Fruit fly (Drosophila melanogaster) whole organism, wandering third instar larva: Measurements from ENCODE around the gene Hmr.
A peak's percentile ranks its signal among the peaks of the same experiment; 100 is the strongest.

ENCODE experiments used
- Abd-B ChIP-seq: fragments of >200 bp; optimal IDR thresholded peaks from 2 replicates; lab custom pipeline; 2017; ENCODE audit warnings: missing biosample characterization, missing genetic modification characterization
- CG32264 ChIP-seq: fragments of 200-800 bp; sonication (Bioruptor generic); optimal IDR thresholded peaks from 2 replicates; lab custom pipeline; 2016; ENCODE audit warnings: missing biosample characterization, missing genetic modification characterization
- CG9705 ChIP-seq: fragments of 200-800 bp; sonication (Bioruptor generic); optimal IDR thresholded peaks from 2 replicates; lab custom pipeline; 2018; ENCODE audit warnings: missing biosample characterization, mild to moderate bottlenecking, missing genetic modification characterization
- CrebA ChIP-seq: fragments of 200-800 bp; sonication (Bioruptor generic); optimal IDR thresholded peaks from 2 replicates; lab custom pipeline; 2016; ENCODE audit warnings: missing biosample characterization, mild to moderate bottlenecking, missing genetic modification characterization, borderline replicate concordance
- Dfd ChIP-seq: fragments of >200 bp; optimal IDR thresholded peaks from 2 replicates; lab custom pipeline; 2017; ENCODE audit warnings: missing biosample characterization, missing genetic modification characterization
- Dif ChIP-seq: fragments of 200-275, 200-300 bp; sonication (Bioruptor generic); optimal IDR thresholded peaks from 2 replicates; lab custom pipeline; 2018; ENCODE audit warnings: missing biosample characterization, missing genetic modification characterization; ENCODE audit not compliant: partially characterized antibody
- GATAd ChIP-seq: sonication (Bioruptor generic); optimal IDR thresholded peaks from 2 replicates; lab custom pipeline; 2016; ENCODE audit warnings: missing biosample characterization, missing genetic modification characterization
- HLH106 ChIP-seq: fragments of 200-800 bp; optimal IDR thresholded peaks from 3 replicates; lab custom pipeline; 2019; ENCODE audit warnings: missing biosample characterization, mild to moderate bottlenecking, missing genetic modification characterization, moderate library complexity
- Hnf4 ChIP-seq: fragments of 200-800 bp; sonication (Bioruptor generic); optimal IDR thresholded peaks from 2 replicates; lab custom pipeline; 2016; ENCODE audit warnings: missing biosample characterization, mild to moderate bottlenecking, missing genetic modification characterization
- Hr78 ChIP-seq: fragments of >200 bp; optimal IDR thresholded peaks from 2 replicates; lab custom pipeline; 2017; ENCODE audit warnings: missing biosample characterization, missing genetic modification characterization
- Hr83 ChIP-seq: fragments of 200-300 bp; sonication (Bioruptor generic); optimal IDR thresholded peaks from 2 replicates; lab custom pipeline; 2016; ENCODE audit warnings: missing biosample characterization, mild to moderate bottlenecking, missing genetic modification characterization, moderate library complexity; ENCODE audit not compliant: poor library complexity, severe bottlenecking
- Jra ChIP-seq: sonication (Bioruptor generic); optimal IDR thresholded peaks from 2 replicates; lab custom pipeline; 2016; ENCODE audit warnings: missing biosample characterization, missing genetic modification characterization
- Mio ChIP-seq: sonication (Bioruptor generic); optimal IDR thresholded peaks from 2 replicates; lab custom pipeline; 2016; ENCODE audit warnings: missing biosample characterization, missing genetic modification characterization
- Myc ChIP-seq: fragments of >200 bp; optimal IDR thresholded peaks from 2 replicates; lab custom pipeline; 2017
- N ChIP-seq: fragments of >200 bp; optimal IDR thresholded peaks from 2 replicates; lab custom pipeline; 2018; ENCODE audit warnings: missing biosample characterization, missing external identifiers, missing genetic modification characterization
- OdsH ChIP-seq: fragments of 200-800 bp; sonication (Bioruptor generic); optimal IDR thresholded peaks from 2 replicates; lab custom pipeline; 2016; ENCODE audit warnings: missing biosample characterization, mild to moderate bottlenecking, missing genetic modification characterization
- Rel ChIP-seq, 2 experiments: fragments of 200-800 bp; sonication (Bioruptor generic) in 1 of 2; optimal IDR thresholded peaks; 2 replicates in 1 of 2; 3 replicates in 1 of 2; lab custom pipeline; 2016 to 2019; ENCODE audit warnings: mild to moderate bottlenecking in 2 of 2, missing biosample characterization in 2 of 2, missing genetic modification characterization in 2 of 2, moderate library complexity in 1 of 2
- Sp1 ChIP-seq: fragments of 200-800 bp; sonication (Bioruptor generic); optimal IDR thresholded peaks from 3 replicates; lab custom pipeline; 2019; ENCODE audit warnings: missing biosample characterization, mild to moderate bottlenecking, missing genetic modification characterization, moderate library complexity
- Vsx2 ChIP-seq: fragments of 200-300, 225-300 bp; sonication (Bioruptor generic); optimal IDR thresholded peaks from 2 replicates; lab custom pipeline; 2018; ENCODE audit warnings: missing biosample characterization, missing genetic modification characterization; ENCODE audit not compliant: partially characterized antibody
- br ChIP-seq: fragments of 200-800 bp; sonication (Bioruptor generic); optimal IDR thresholded peaks from 2 replicates; lab custom pipeline; 2016; ENCODE audit warnings: missing biosample characterization, missing genetic modification characterization
- brk ChIP-seq: fragments of 200-800 bp; sonication (Bioruptor generic); optimal IDR thresholded peaks from 2 replicates; lab custom pipeline; 2016; ENCODE audit warnings: missing biosample characterization, mild to moderate bottlenecking, missing genetic modification characterization
- dl ChIP-seq, 2 experiments: fragments of 175-275, 200-275 bp in 1 of 2; fragments of 200-275 bp in 1 of 2; sonication (Bioruptor generic); optimal IDR thresholded peaks; lab custom pipeline; 2018; ENCODE audit warnings: mild to moderate bottlenecking in 2 of 2, missing biosample characterization in 2 of 2, missing genetic modification characterization in 2 of 2, moderate library complexity in 2 of 2; ENCODE audit not compliant: partially characterized antibody in 2 of 2, insufficient read depth in 1 of 2
- dmrt93B ChIP-seq: fragments of 200-800 bp; sonication (Bioruptor generic); optimal IDR thresholded peaks from 2 replicates; lab custom pipeline; 2018; ENCODE audit warnings: missing biosample characterization, mild to moderate bottlenecking, missing genetic modification characterization
- dsf ChIP-seq: sonication (Bioruptor generic); optimal IDR thresholded peaks from 2 replicates; lab custom pipeline; 2016; ENCODE audit warnings: missing biosample characterization, missing genetic modification characterization, borderline replicate concordance
- ey ChIP-seq: fragments of 200-800 bp; sonication (Bioruptor generic); optimal IDR thresholded peaks from 2 replicates; lab custom pipeline; 2016; ENCODE audit warnings: missing biosample characterization, missing genetic modification characterization
- foxo ChIP-seq, 2 experiments: fragments of 200-800 bp; sonication (Bioruptor generic); optimal IDR thresholded peaks; 2 replicates in 1 of 2; 3 replicates in 1 of 2; lab custom pipeline; 2016 to 2017; ENCODE audit warnings: missing biosample characterization in 2 of 2, missing genetic modification characterization in 2 of 2
- fru ChIP-seq: fragments of 200-800 bp; sonication (Bioruptor generic); optimal IDR thresholded peaks from 3 replicates; lab custom pipeline; 2016; ENCODE audit warnings: missing biosample characterization, mild to moderate bottlenecking, missing genetic modification characterization
- h ChIP-seq: fragments of 200-800 bp; sonication (Bioruptor generic); optimal IDR thresholded peaks from 3 replicates; lab custom pipeline; 2016; ENCODE audit warnings: missing biosample characterization, mild to moderate bottlenecking, missing genetic modification characterization
- jim ChIP-seq: fragments of 175-275, 200-325 bp; sonication (Bioruptor generic); optimal IDR thresholded peaks from 2 replicates; lab custom pipeline; 2016; ENCODE audit warnings: missing biosample characterization, mild to moderate bottlenecking, missing genetic modification characterization
- lola ChIP-seq: fragments of >200 bp; optimal IDR thresholded peaks from 2 replicates; lab custom pipeline; 2017; ENCODE audit warnings: missing biosample characterization, missing genetic modification characterization
- pan ChIP-seq: fragments of >200 bp; optimal IDR thresholded peaks from 2 replicates; lab custom pipeline; 2017
- psq ChIP-seq: fragments of 200-800 bp; sonication (Bioruptor generic); optimal IDR thresholded peaks from 3 replicates; lab custom pipeline; 2017; ENCODE audit warnings: missing biosample characterization, mild to moderate bottlenecking, missing genetic modification characterization, moderate library complexity
- rgr ChIP-seq: fragments of 200-800 bp; sonication (Bioruptor generic); optimal IDR thresholded peaks from 3 replicates; lab custom pipeline; 2016; ENCODE audit warnings: missing biosample characterization, mild to moderate bottlenecking, missing genetic modification characterization
- sage ChIP-seq: fragments of 200-800 bp; sonication (Bioruptor generic); optimal IDR thresholded peaks from 2 replicates; lab custom pipeline; 2016; ENCODE audit warnings: missing biosample characterization, mild to moderate bottlenecking, missing genetic modification characterization
- sv ChIP-seq: fragments of 200-800 bp; sonication (Bioruptor generic); optimal IDR thresholded peaks from 3 replicates; lab custom pipeline; 2016; ENCODE audit warnings: missing biosample characterization, missing genetic modification characterization
- tai ChIP-seq: sonication (Bioruptor generic); optimal IDR thresholded peaks from 2 replicates; lab custom pipeline; 2016; ENCODE audit warnings: missing biosample characterization, missing genetic modification characterization
- usp ChIP-seq: fragments of >200 bp; optimal IDR thresholded peaks from 2 replicates; lab custom pipeline; 2017; ENCODE audit warnings: missing biosample characterization, missing genetic modification characterization
- woc ChIP-seq: sonication (Bioruptor generic); optimal IDR thresholded peaks from 2 replicates; lab custom pipeline; 2016; ENCODE audit warnings: missing biosample characterization, mild to moderate bottlenecking, missing genetic modification characterization

Hmr gene

dm6 chrX:10586173-10586572 lies 9.5 kb downstream of the Hmr start:
- TF ChIP-seq OdsH: no peak
- no peak for TF ChIP-seq Dif (GFP tag; lab: Kevin White, UChicago)
- TF ChIP-seq HLH106 (tag; lab: Kevin White, UChicago): no peak
- no peak for TF ChIP-seq CrebA (GFP tag; lab: Kevin White, UChicago)

- TF ChIP-seq Abd-B (GFP tag; lab: Kevin White, UChicago): no peak
- no peak for TF ChIP-seq CrebA (GFP tag; lab: Kevin White, UChicago)
- TF ChIP-seq brk (GFP tag; lab: Kevin White, UChicago): no peak
- no peak for TF ChIP-seq CG32264
- TF ChIP-seq ey (GFP tag; lab: Kevin White, UChicago): no peak
- no peak for TF ChIP-seq CG9705 (GFP tag; lab: Kevin White, UChicago)
- TF ChIP-seq tai (GFP tag; lab: Kevin White, UChicago): no peak
- TF ChIP-seq rgr (GFP tag; lab: Kevin White, UChicago): peak; percentile 36
- TF ChIP-seq N (GFP tag; lab: Kevin White, UChicago): no peak
- no peak for TF ChIP-seq usp
- TF ChIP-seq Dfd: no peak
- TF ChIP-seq dl (GFP tag; optimal IDR thresholded peaks at IDR 0.05; lab: Kevin White, UChicago; ENCODE audit: insufficient read depth in 1 of 2, partially characterized antibody in 2 of 2): no peak
- no peak for TF ChIP-seq Jra (GFP tag; lab: Kevin White, UChicago)
- TF ChIP-seq HLH106 (tag; lab: Kevin White, UChicago): no peak
- TF ChIP-seq psq (GFP tag; lab: Kevin White, UChicago): no peak
- TF ChIP-seq Mio (GFP tag; lab: Kevin White, UChicago): no peak
- TF ChIP-seq fru: no peak
- TF ChIP-seq Sp1 (GFP tag; lab: Kevin White, UChicago): peak; percentile 38
- no peak for TF ChIP-seq Hr78 (GFP tag; lab: Kevin White, UChicago)
- peak; percentile 65 for TF ChIP-seq woc (GFP tag; lab: Kevin White, UChicago)
- TF ChIP-seq OdsH: peak; percentile 2
- TF ChIP-seq jim (GFP tag; lab: Kevin White, UChicago): no peak
- TF ChIP-seq Hr83 (GFP tag; lab: Kevin White, UChicago): no peak
- no peak for TF ChIP-seq dmrt93B (GFP tag; lab: Kevin White, UChicago)
- TF ChIP-seq Hnf4: peak; percentile 50
- peak; percentile 41 for TF ChIP-seq br (GFP tag; lab: Kevin White, UChicago)
- no peak for TF ChIP-seq GATAd (GFP tag; lab: Kevin White, UChicago)
- no peak for TF ChIP-seq lola
- peak; percentile 14 for TF ChIP-seq Dif (GFP tag; lab: Kevin White, UChicago)
- TF ChIP-seq sage (GFP tag; lab: Kevin White, UChicago): no peak
- no peak for TF ChIP-seq pan (lab: Kevin White, UChicago)
- no peak for TF ChIP-seq Rel (GFP tag; optimal IDR thresholded peaks at IDR 0.05; lab: Kevin White, UChicago)
- TF ChIP-seq Rel (tag; optimal IDR thresholded peaks at IDR 0.05; lab: Kevin White, UChicago): peak; percentile 49
- TF ChIP-seq foxo (GFP tag; optimal IDR thresholded peaks at IDR 0.05; lab: Kevin White, UChicago): peak in 1 of 2 experiments; percentile 6
- TF ChIP-seq dsf (GFP tag; lab: Kevin White, UChicago): no peak
- TF ChIP-seq Vsx2 (GFP tag; lab: Kevin White, UChicago): no peak
- TF ChIP-seq h (GFP tag; lab: Kevin White, UChicago): peak; percentile 22
- no peak for TF ChIP-seq sv (GFP tag; lab: Kevin White, UChicago)
- no peak for TF ChIP-seq Myc (lab: Kevin White, UChicago)
Measured at dm6 chrX:10585158-10585634, 10.5 kb downstream of the Hmr start, which contains the start of gene spri. spri (minus strand) TSS chrX:10585422.

dm6 chrX:10584461-10584860 lies 11.2 kb downstream of the Hmr start:
- peak; percentile 81 for TF ChIP-seq CG32264
- no peak for TF ChIP-seq Abd-B (GFP tag; lab: Kevin White, UChicago)
- peak; percentile 21 for TF ChIP-seq CrebA (GFP tag; lab: Kevin White, UChicago)
- TF ChIP-seq brk (GFP tag; lab: Kevin White, UChicago): peak; percentile 74
- TF ChIP-seq dmrt93B (GFP tag; lab: Kevin White, UChicago): peak; percentile 84
- peak; percentile 88 for TF ChIP-seq tai (GFP tag; lab: Kevin White, UChicago)
- TF ChIP-seq woc (GFP tag; lab: Kevin White, UChicago): peak; percentile 90
- no peak for TF ChIP-seq jim (GFP tag; lab: Kevin White, UChicago)
- TF ChIP-seq h (GFP tag; lab: Kevin White, UChicago): peak; percentile 95
- TF ChIP-seq Vsx2 (GFP tag; lab: Kevin White, UChicago): no peak
- TF ChIP-seq sage (GFP tag; lab: Kevin White, UChicago): peak; percentile 89
- peak; percentile 84 for TF ChIP-seq Hnf4
- TF ChIP-seq lola: no peak
- TF ChIP-seq fru: peak; percentile 97
- TF ChIP-seq ey (GFP tag; lab: Kevin White, UChicago): peak; percentile 93
- TF ChIP-seq br (GFP tag; lab: Kevin White, UChicago): peak; percentile 92
- TF ChIP-seq Jra (GFP tag; lab: Kevin White, UChicago): peak; percentile 70
- peak; percentile 47 for TF ChIP-seq GATAd (GFP tag; lab: Kevin White, UChicago)
- TF ChIP-seq sv (GFP tag; lab: Kevin White, UChicago): no peak
- no peak for TF ChIP-seq usp
- peak; percentile 35 to 96 for TF ChIP-seq foxo (GFP tag; optimal IDR thresholded peaks at IDR 0.05; lab: Kevin White, UChicago)
- TF ChIP-seq Sp1 (GFP tag; lab: Kevin White, UChicago): peak; percentile 92
- TF ChIP-seq Rel (GFP tag; optimal IDR thresholded peaks at IDR 0.05; lab: Kevin White, UChicago): peak; percentile 42
- TF ChIP-seq Rel (tag; optimal IDR thresholded peaks at IDR 0.05; lab: Kevin White, UChicago): peak; percentile 19
- no peak for TF ChIP-seq Hr83 (GFP tag; lab: Kevin White, UChicago)
- TF ChIP-seq dsf (GFP tag; lab: Kevin White, UChicago): peak; percentile 38
- TF ChIP-seq CG9705 (GFP tag; lab: Kevin White, UChicago): peak; percentile 55
- no peak for TF ChIP-seq dl (GFP tag; optimal IDR thresholded peaks at IDR 0.05; lab: Kevin White, UChicago; ENCODE audit: insufficient read depth in 1 of 2, partially characterized antibody in 2 of 2)
- no peak for TF ChIP-seq Dif (GFP tag; lab: Kevin White, UChicago)
- no peak for TF ChIP-seq N (GFP tag; lab: Kevin White, UChicago)
- no peak for TF ChIP-seq Myc (lab: Kevin White, UChicago)
- peak; percentile 90 for TF ChIP-seq rgr (GFP tag; lab: Kevin White, UChicago)
- peak; percentile 24 for TF ChIP-seq Mio (GFP tag; lab: Kevin White, UChicago)
- peak; percentile 89 for TF ChIP-seq OdsH
